Fruit fly (Drosophila melanogaster): Measurements from ENCODE around the gene MME1.

MME1 gene

dm6 chr2L:7023614-7024259, 3.6 kb upstream of the MME1 start, which contains the start of gene Gart (continued):
- TF ChIP-seq zen2 (GFP tag; IDR thresholded peaks at IDR 0.05; ENCODE audit: partially characterized antibody), result no peak
- TF ChIP-seq CG7556 (GFP tag; optimal IDR thresholded peaks at IDR 0.05), result peak; percentile 75
- TF ChIP-seq pum (GFP tag; optimal IDR thresholded peaks at IDR 0.05), result peak; percentile 64
- no peak for TF ChIP-seq CG11723 (GFP tag; optimal IDR thresholded peaks at IDR 0.05)
- TF ChIP-seq sqz (GFP tag; optimal IDR thresholded peaks at IDR 0.05), result no peak
- peak; percentile 52 for TF ChIP-seq CG11398 (GFP tag; optimal IDR thresholded peaks at IDR 0.05)
- no peak for TF ChIP-seq run (tag; optimal IDR thresholded peaks at IDR 0.05)
- peak; percentile 93 for TF ChIP-seq D19A (tag; optimal IDR thresholded peaks at IDR 0.05)
- TF ChIP-seq ind (GFP tag; optimal IDR thresholded peaks at IDR 0.05), result no peak
- TF ChIP-seq grau (tag; optimal IDR thresholded peaks at IDR 0.05), result peak; percentile 72
- peak; percentile 59 for TF ChIP-seq CG4820 (GFP tag; optimal IDR thresholded peaks at IDR 0.05)
- TF ChIP-seq Mrtf (GFP tag; IDR thresholded peaks at IDR 0.05), result peak; percentile 46; the same call in 1 of the 3 replicates
- peak; percentile 69 for TF ChIP-seq CG13424 (tag; optimal IDR thresholded peaks at IDR 0.05)
- peak; percentile 93 for TF ChIP-seq Ets65A (GFP tag)
- no peak for TF ChIP-seq CG4360 (GFP tag; IDR thresholded peaks at IDR 0.05)
- TF ChIP-seq CG15269 (tag; optimal IDR thresholded peaks at IDR 0.05), result peak; percentile 71
- peak in 1 of 2 experiments; percentile 44 for TF ChIP-seq crp (GFP tag; optimal IDR thresholded peaks at IDR 0.05)
- no peak for TF ChIP-seq inv (GFP tag; IDR thresholded peaks at IDR 0.05; ENCODE audit: partially characterized antibody)
- TF ChIP-seq CG33557 (GFP tag; optimal IDR thresholded peaks at IDR 0.05), result peak; percentile 10
- TF ChIP-seq CG2116 (GFP tag; optimal IDR thresholded peaks at IDR 0.05), result peak; percentile 10
- peak; percentile 78 for TF ChIP-seq CG7839 (tag; optimal IDR thresholded peaks at IDR 0.05)
- TF ChIP-seq mam (GFP tag; optimal IDR thresholded peaks at IDR 0.05), result peak; percentile 72
- TF ChIP-seq CG11695 (GFP tag; IDR thresholded peaks at IDR 0.05), result 0 out of 3 replicates have a peak, but pooled peaks have one; percentile 39
- peak; percentile 61 for TF ChIP-seq wek (GFP tag; optimal IDR thresholded peaks at IDR 0.05)
- TF ChIP-seq CG11456 (GFP tag; IDR thresholded peaks at IDR 0.05), result peak; percentile 68; the same call in 1 of the 3 replicates
- peak; percentile 36 for TF ChIP-seq Dip3 (GFP tag; optimal IDR thresholded peaks at IDR 0.05)
- TF ChIP-seq CG8281 (tag; optimal IDR thresholded peaks at IDR 0.05), result no peak
- no peak for TF ChIP-seq z (GFP tag; IDR thresholded peaks at IDR 0.05)
- peak; percentile 71 for TF ChIP-seq PHDP (tag; optimal IDR thresholded peaks at IDR 0.05)
- TF ChIP-seq CG2712 (tag; optimal IDR thresholded peaks at IDR 0.05), result no peak
- peak; percentile 66 for TF ChIP-seq CG33213 (GFP tag; optimal IDR thresholded peaks at IDR 0.05)
- peak; percentile 46 for TF ChIP-seq CG12236 (GFP tag; optimal IDR thresholded peaks at IDR 0.05)
- peak; percentile 0 for TF ChIP-seq CG16815 (GFP tag; optimal IDR thresholded peaks at IDR 0.05)
- 0 out of 3 replicates have a peak, but pooled peaks have one; percentile 27 for TF ChIP-seq CG17361 (GFP tag; IDR thresholded peaks at IDR 0.05)
- TF ChIP-seq dm (GFP tag; optimal IDR thresholded peaks at IDR 0.05), result peak; percentile 73
- TF ChIP-seq H2.0 (GFP tag; IDR thresholded peaks at IDR 0.05), result peak; percentile 67
- TF ChIP-seq CG10462 (GFP tag; optimal IDR thresholded peaks at IDR 0.05), result peak; percentile 50
- TF ChIP-seq CG14050 (GFP tag; IDR thresholded peaks at IDR 0.05), result peak; percentile 52; the same call in 1 of the 3 replicates
- peak; percentile 20 for TF ChIP-seq ab (GFP tag; optimal IDR thresholded peaks at IDR 0.05)
- no peak for TF ChIP-seq CG9797 (GFP tag; optimal IDR thresholded peaks at IDR 0.05)
- TF ChIP-seq sc (optimal IDR thresholded peaks at IDR 0.05), result no peak
- peak; percentile 67 for TF ChIP-seq sc (GFP tag; optimal IDR thresholded peaks at IDR 0.05)
- no peak for TF ChIP-seq CG13123 (GFP tag; optimal IDR thresholded peaks at IDR 0.05)
- TF ChIP-seq cwo (GFP tag; optimal IDR thresholded peaks at IDR 0.05), result peak; percentile 98
- TF ChIP-seq schlank (tag; optimal IDR thresholded peaks at IDR 0.05), result peak; percentile 50
- peak; percentile 20 for TF ChIP-seq CG15479 (GFP tag; optimal IDR thresholded peaks at IDR 0.05)
- TF ChIP-seq CG7928 (GFP tag; optimal IDR thresholded peaks at IDR 0.05), result peak; percentile 13
- no peak for TF ChIP-seq stwl (tag; optimal IDR thresholded peaks at IDR 0.05)
- TF ChIP-seq CG7372 (GFP tag; IDR thresholded peaks at IDR 0.05), result peak; percentile 41; the same call in 1 of the 2 replicates
- TF ChIP-seq YL-1 (GFP tag; optimal IDR thresholded peaks at IDR 0.05), result no peak
